Fruit fly (Drosophila melanogaster): ENCODE results near the gene CG17754.

DNA sequence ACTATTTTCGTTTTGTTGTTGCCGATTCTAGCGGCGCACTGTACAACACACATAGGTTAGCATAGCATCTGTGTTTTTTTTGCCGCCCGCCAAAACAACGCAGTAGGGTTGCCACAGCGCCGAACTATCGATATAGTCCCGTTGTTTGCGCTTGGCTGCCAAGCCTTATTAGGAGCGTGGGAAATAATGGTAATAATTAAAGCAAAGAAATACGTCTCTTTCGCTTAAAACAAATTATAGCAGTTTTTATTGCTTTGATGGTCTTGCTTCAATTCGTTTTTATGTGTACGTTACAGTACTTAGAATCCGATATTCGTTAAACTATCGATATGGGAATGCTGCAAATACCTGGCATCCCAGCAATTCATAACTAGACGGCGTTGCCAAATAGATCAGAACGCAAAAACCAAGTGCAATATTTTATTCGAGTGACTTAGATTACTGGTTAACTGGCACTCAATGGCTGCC lies 6.8 kb upstream of the CG17754 start, which contains the start of the genes mxc and Larp7:
- TF ChIP-seq vri (GFP tag; optimal IDR thresholded peaks at IDR 0.05) (no peak), Blimp-1 (GFP tag; optimal IDR thresholded peaks at IDR 0.05) (no peak), cyc (GFP tag; optimal IDR thresholded peaks at IDR 0.05) (peak; percentile 71), Gug (GFP tag; IDR thresholded peaks at IDR 0.05) (peak; percentile 40)
